Worm (Caenorhabditis elegans) whole organism, young adult: ENCODE results near the gene rig-1.

Experiments
- B0261.1 ChIP-seq: sonication (generic microtip); optimal IDR thresholded peaks from 2 replicates; lab custom pipeline; 2016; ENCODE audit warnings: mild to moderate bottlenecking, missing genetic modification characterization, moderate library complexity, missing compliant biosample characterization
- C17E4.6 ChIP-seq: fragments of 200-800 bp; sonication (Bioruptor generic); IDR thresholded peaks from 2 replicates; pipeline ENCODE4 v1.3.6; 2022; ENCODE audit warnings: missing genetic modification reagents, missing genetic modification characterization, missing compliant biosample characterization
- F10E7.11 ChIP-seq: sonication (generic microtip); optimal IDR thresholded peaks from 2 replicates; lab custom pipeline; 2017; ENCODE audit warnings: mild to moderate bottlenecking, missing genetic modification characterization, moderate library complexity, missing compliant biosample characterization
- F22D6.2 ChIP-seq: sonication (generic microtip); optimal IDR thresholded peaks from 2 replicates; lab custom pipeline; 2016; ENCODE audit warnings: mild to moderate bottlenecking, missing genetic modification characterization, missing compliant biosample characterization
- F37B4.10 ChIP-seq: fragments of 200-800 bp; sonication (Bioruptor generic); IDR thresholded peaks from 2 replicates; pipeline ENCODE4 v1.3.6; 2022; ENCODE audit warnings: missing genetic modification characterization, missing compliant biosample characterization
- F39B2.1 ChIP-seq: fragments of 200-800 bp; sonication (Bioruptor generic); IDR thresholded peaks from 2 replicates; pipeline ENCODE4 v1.3.6; 2022; ENCODE audit warnings: missing genetic modification reagents, missing genetic modification characterization, missing compliant biosample characterization
- K11D2.4 ChIP-seq: fragments of 200-800 bp; sonication (Bioruptor generic); IDR thresholded peaks from 2 replicates; pipeline ENCODE4 v1.3.6; 2022; ENCODE audit warnings: missing genetic modification reagents, missing genetic modification characterization, missing compliant biosample characterization
- Y53F4B.3 ChIP-seq: fragments of 200-800 bp; sonication (Bioruptor generic); IDR thresholded peaks from 2 replicates; pipeline ENCODE4 v1.3.6; 2022; ENCODE audit warnings: missing genetic modification reagents, missing genetic modification characterization, missing compliant biosample characterization
- Y56A3A.18 ChIP-seq: fragments of 200-800 bp; sonication (Bioruptor generic); IDR thresholded peaks from 2 replicates; pipeline ENCODE4 v1.3.6; 2022; ENCODE audit warnings: missing genetic modification reagents, missing genetic modification characterization, missing compliant biosample characterization
- Y67H2A.10 ChIP-seq: fragments of 200-800 bp; sonication (Bioruptor generic); conservative IDR thresholded peaks from 2 replicates; pipeline ENCODE4 v1.3.6; 2022; ENCODE audit warnings: missing genetic modification reagents, missing genetic modification characterization, missing compliant biosample characterization
- Y95B8A.8 ChIP-seq: fragments of 200-800 bp; sonication (Bioruptor generic); IDR thresholded peaks from 2 replicates; pipeline ENCODE4 v1.3.6; 2022; ENCODE audit warnings: missing genetic modification reagents, missing genetic modification characterization, missing compliant biosample characterization
- ama-1 ChIP-seq, 3 experiments: fragments of 150-350 bp in 1 of 3; sonication (generic microtip) in 2 of 3; optimal IDR thresholded peaks; 2 replicates each; lab custom pipeline; 2014 to 2018; ENCODE audit warnings: missing biosample characterization in 2 of 3, missing genetic modification characterization in 2 of 3, missing genetic modification reagents in 2 of 3
- athp-1 ChIP-seq: sonication (generic microtip); optimal IDR thresholded peaks from 2 replicates; lab custom pipeline; 2017; ENCODE audit warnings: mild to moderate bottlenecking, missing genetic modification characterization, missing compliant biosample characterization
- attf-3 ChIP-seq: fragments of 200-800 bp; sonication (Bioruptor generic); conservative IDR thresholded peaks from 2 replicates; pipeline ENCODE4 v1.3.6; 2022; ENCODE audit warnings: missing genetic modification reagents, missing genetic modification characterization, missing compliant biosample characterization
- attf-5 ChIP-seq: fragments of 200-800 bp; sonication (Bioruptor generic); optimal IDR thresholded peaks from 2 replicates; lab custom pipeline; 2018; ENCODE audit warnings: mild to moderate bottlenecking, missing genetic modification characterization, missing compliant biosample characterization
- ccch-3 ChIP-seq: fragments of 200-800 bp; sonication (Bioruptor generic); optimal IDR thresholded peaks from 2 replicates; lab custom pipeline; 2018; ENCODE audit warnings: mild to moderate bottlenecking, missing genetic modification characterization, missing compliant biosample characterization
- cebp-1 ChIP-seq, 2 experiments: fragments of 200-800 bp in 1 of 2; sonication (Bioruptor generic) in 1 of 2; sonication (generic microtip) in 1 of 2; IDR thresholded peaks in 1 of 2; optimal IDR thresholded peaks in 1 of 2; 2 replicates each; pipeline versions ENCODE4 v1.3.6 to Lab custom; 2017 to 2022; ENCODE audit warnings: missing compliant biosample characterization in 2 of 2, missing genetic modification characterization in 2 of 2, mild to moderate bottlenecking in 1 of 2, missing genetic modification reagents in 1 of 2, moderate library complexity in 1 of 2
- cebp-2 ChIP-seq: fragments of 200-800 bp; sonication (Bioruptor generic); IDR thresholded peaks from 2 replicates; pipeline ENCODE4 v1.3.6; 2022; ENCODE audit warnings: missing genetic modification characterization, missing compliant biosample characterization
- ceh-100 ChIP-seq: fragments of 200-800 bp; sonication (Bioruptor generic); IDR thresholded peaks from 2 replicates; pipeline ENCODE4 v1.3.6; 2022; ENCODE audit warnings: missing genetic modification reagents, missing genetic modification characterization, missing compliant biosample characterization
- ceh-58 ChIP-seq: fragments of 200-800 bp; sonication (Bioruptor generic); IDR thresholded peaks from 2 replicates; pipeline ENCODE4 v1.3.6; 2022; ENCODE audit warnings: missing genetic modification characterization, missing compliant biosample characterization
- die-1 ChIP-seq: sonication (generic microtip); optimal IDR thresholded peaks from 2 replicates; lab custom pipeline; 2016; ENCODE audit warnings: missing genotype, mild to moderate bottlenecking, missing genetic modification characterization, missing compliant biosample characterization
- egl-44 ChIP-seq: fragments of 200-800 bp; sonication (Bioruptor generic); IDR thresholded peaks from 2 replicates; pipeline ENCODE4 v1.3.6; 2022; ENCODE audit warnings: missing genetic modification reagents, missing genetic modification characterization, missing compliant biosample characterization
- ekl-4 ChIP-seq: fragments of 200-800 bp; sonication (Bioruptor generic); IDR thresholded peaks from 2 replicates; pipeline ENCODE4 v1.3.6; 2022; ENCODE audit warnings: missing genetic modification reagents, missing genetic modification characterization, missing compliant biosample characterization
- hsf-1 ChIP-seq: fragments of 200-800 bp; sonication (Bioruptor generic); IDR thresholded peaks from 2 replicates; pipeline ENCODE4 v1.3.6; 2022; ENCODE audit warnings: missing genetic modification reagents, missing genetic modification characterization, missing compliant biosample characterization
- let-526 ChIP-seq: fragments of 200-800 bp; sonication (Bioruptor generic); IDR thresholded peaks from 2 replicates; pipeline ENCODE4 v1.3.6; 2022; ENCODE audit warnings: missing genetic modification reagents, missing genetic modification characterization, missing compliant biosample characterization
- lin-35 ChIP-seq, 3 experiments: fragments of 150-350 bp in 2 of 3; sonication (generic microtip) in 1 of 3; optimal IDR thresholded peaks; 2 replicates each; lab custom pipeline; 2014 to 2018; ENCODE audit warnings: missing biosample characterization in 3 of 3, missing genetic modification characterization in 3 of 3, missing genetic modification reagents in 3 of 3
- lir-1 ChIP-seq: fragments of 200-800 bp; sonication (Bioruptor generic); conservative IDR thresholded peaks from 2 replicates; pipeline ENCODE4 v1.3.6; 2022; ENCODE audit warnings: missing genetic modification reagents, missing genetic modification characterization, missing compliant biosample characterization
- lsy-27 ChIP-seq: sonication (generic microtip); optimal IDR thresholded peaks from 2 replicates; lab custom pipeline; 2017; ENCODE audit warnings: missing genetic modification characterization, mild to moderate bottlenecking, missing compliant biosample characterization, antibody characterized with exemption, missing genotype, borderline replicate concordance; ENCODE audit not compliant: insufficient read depth
- madf-3 ChIP-seq: fragments of 200-800 bp; sonication (Bioruptor generic); IDR thresholded peaks from 2 replicates; pipeline ENCODE4 v1.3.6; 2022; ENCODE audit warnings: missing genetic modification reagents, missing genetic modification characterization, missing compliant biosample characterization
- mcd-1 ChIP-seq: fragments of 200-800 bp; sonication (Bioruptor generic); IDR thresholded peaks from 2 replicates; pipeline ENCODE4 v1.3.6; 2022; ENCODE audit warnings: missing genetic modification reagents, missing genetic modification characterization, missing compliant biosample characterization
- mel-28 ChIP-seq: sonication (generic microtip); optimal IDR thresholded peaks from 2 replicates; lab custom pipeline; 2016; ENCODE audit warnings: borderline replicate concordance, mild to moderate bottlenecking, missing genetic modification characterization, missing compliant biosample characterization
- nfya-2 ChIP-seq: fragments of 200-800 bp; sonication (Bioruptor generic); IDR thresholded peaks from 2 replicates; pipeline ENCODE4 v1.3.6; 2022; ENCODE audit warnings: missing genetic modification reagents, missing genetic modification characterization, missing compliant biosample characterization
- nhr-179 ChIP-seq: sonication (generic microtip); optimal IDR thresholded peaks from 2 replicates; lab custom pipeline; 2016; ENCODE audit warnings: mild to moderate bottlenecking, missing genetic modification characterization, missing compliant biosample characterization
- nhr-27 ChIP-seq: fragments of 200-800 bp; sonication (Bioruptor generic); optimal IDR thresholded peaks from 2 replicates; lab custom pipeline; 2018; ENCODE audit warnings: mild to moderate bottlenecking, missing genetic modification characterization, moderate library complexity, missing compliant biosample characterization
- pbrm-1 ChIP-seq: fragments of 200-800 bp; sonication (Bioruptor generic); IDR thresholded peaks from 2 replicates; pipeline ENCODE4 v1.3.6; 2022; ENCODE audit warnings: missing genetic modification reagents, missing genetic modification characterization, missing compliant biosample characterization
- rec-8 ChIP-seq, 2 experiments: sonication (generic microtip); optimal IDR thresholded peaks; 2 replicates each; lab custom pipeline; 2016; ENCODE audit warnings: mild to moderate bottlenecking in 2 of 2, missing genetic modification characterization in 2 of 2, missing genetic modification reagents in 2 of 2, missing genotype in 2 of 2, missing biosample characterization in 1 of 2, missing compliant biosample characterization in 1 of 2, moderate library complexity in 1 of 2
- repo-1 ChIP-seq: sonication (generic microtip); optimal IDR thresholded peaks from 2 replicates; lab custom pipeline; 2017; ENCODE audit warnings: mild to moderate bottlenecking, missing genetic modification characterization, missing compliant biosample characterization
- rpc-1 ChIP-seq, 2 experiments: fragments of 150-350 bp in 1 of 2; sonication (generic microtip) in 1 of 2; optimal IDR thresholded peaks; 2 replicates each; lab custom pipeline; 2014 to 2018; ENCODE audit warnings: missing biosample characterization in 1 of 2, missing genetic modification characterization in 1 of 2, missing genetic modification reagents in 1 of 2, missing genotype in 1 of 2
- snpc-1.1 ChIP-seq: sonication (generic microtip); optimal IDR thresholded peaks from 2 replicates; lab custom pipeline; 2017; ENCODE audit warnings: missing genetic modification characterization, mild to moderate bottlenecking, missing compliant biosample characterization, antibody characterized with exemption, moderate library complexity, missing genotype, missing genetic modification reagents; ENCODE audit not compliant: insufficient read depth
- snpc-4 ChIP-seq, 5 experiments: fragments of 150-350 bp in 1 of 5; sonication (generic microtip) in 4 of 5; optimal IDR thresholded peaks; 2 replicates each; lab custom pipeline; 2014 to 2018; ENCODE audit warnings: missing genetic modification characterization in 5 of 5, missing biosample characterization in 3 of 5, antibody characterized with exemption in 2 of 5, mild to moderate bottlenecking in 2 of 5, missing compliant biosample characterization in 2 of 5, missing genotype in 2 of 5, moderate library complexity in 2 of 5, missing genetic modification reagents in 1 of 5
- somi-1 ChIP-seq: fragments of 200-800 bp; sonication (Bioruptor generic); optimal IDR thresholded peaks from 2 replicates; lab custom pipeline; 2018; ENCODE audit warnings: mild to moderate bottlenecking, missing genetic modification characterization, missing compliant biosample characterization
- tlf-1 ChIP-seq: fragments of 200-800 bp; sonication (Bioruptor generic); optimal IDR thresholded peaks from 2 replicates; lab custom pipeline; 2018; ENCODE audit warnings: mild to moderate bottlenecking, missing genetic modification characterization, missing compliant biosample characterization
- zfh-2 ChIP-seq: fragments of 200-800 bp; sonication (Bioruptor generic); conservative IDR thresholded peaks from 2 replicates; pipeline ENCODE4 v1.3.6; 2022; ENCODE audit warnings: missing genetic modification reagents, missing genetic modification characterization, missing compliant biosample characterization
- ztf-26 ChIP-seq: sonication (generic microtip); optimal IDR thresholded peaks from 2 replicates; lab custom pipeline; 2017; ENCODE audit warnings: missing genetic modification characterization, missing compliant biosample characterization
- ztf-28 ChIP-seq: fragments of 200-800 bp; sonication (Bioruptor generic); IDR thresholded peaks from 2 replicates; pipeline ENCODE4 v1.3.6; 2022; ENCODE audit warnings: missing genetic modification reagents, missing genetic modification characterization, missing compliant biosample characterization
- ztf-6 ChIP-seq: fragments of 200-800 bp; sonication (Bioruptor generic); IDR thresholded peaks from 2 replicates; pipeline ENCODE4 v1.3.6; 2022; ENCODE audit warnings: missing genetic modification reagents, missing genetic modification characterization, missing compliant biosample characterization

rig-1 gene

ce11 chrX:8640654-8641053, 19.8 kb upstream of the rig-1 start (continued):
- TF ChIP-seq pbrm-1 (GFP tag; lab: Robert Waterston, UW) (peak; percentile 82), mcd-1 (no peak), ztf-28 (GFP tag; lab: Robert Waterston, UW) (peak; percentile 17; the same call in 1 of the 2 replicates), ceh-100 (GFP tag; lab: Robert Waterston, UW) (no peak), die-1 (tag; lab: Kevin White, UChicago) (peak; percentile 83), let-526 (GFP tag; lab: Robert Waterston, UW) (no peak), rpc-1 (optimal IDR thresholded peaks at IDR 0.05; lab: Kevin White, UChicago) (peak; percentile 92), rpc-1 (tag; optimal IDR thresholded peaks at IDR 0.05; lab: Kevin White, UChicago) (peak; percentile 98), ztf-6 (GFP tag; lab: Robert Waterston, UW) (no peak), K11D2.4 (GFP tag; lab: Robert Waterston, UW) (no peak), tlf-1 (no peak), zfh-2 (GFP tag; lab: Robert Waterston, UW) (no peak), F22D6.2 (tag; lab: Kevin White, UChicago) (no peak), lir-1 (GFP tag; lab: Robert Waterston, UW) (no peak), B0261.1 (tag; lab: Kevin White, UChicago) (peak; percentile 86), ama-1 (optimal IDR thresholded peaks at IDR 0.05; lab: Kevin White, UChicago) (no peak), ama-1 (GFP tag; optimal IDR thresholded peaks at IDR 0.05; lab: Kevin White, UChicago) (peak; percentile 6 to 65), lin-35 (GFP tag; optimal IDR thresholded peaks at IDR 0.05; lab: Kevin White, UChicago) (peak in 1 of 3 experiments; percentile 61), repo-1 (tag; lab: Kevin White, UChicago) (peak; percentile 31), rec-8 (tag; optimal IDR thresholded peaks at IDR 0.05; lab: Kevin White, UChicago) (peak; percentile 50 to 71), F37B4.10 (GFP tag; lab: Robert Waterston, UW) (no peak), snpc-1.1 (tag; lab: Kevin White, UChicago) (peak; percentile 68), Y53F4B.3 (GFP tag; lab: Robert Waterston, UW) (no peak), snpc-4 (GFP tag; optimal IDR thresholded peaks at IDR 0.05; lab: Kevin White, UChicago) (peak; percentile 64), snpc-4 (tag; optimal IDR thresholded peaks at IDR 0.05; lab: Kevin White, UChicago) (peak in 3 of 4 experiments; percentile 34 to 68 (median 36)), madf-3 (GFP tag; lab: Robert Waterston, UW) (no peak), egl-44 (GFP tag; lab: Robert Waterston, UW) (peak; percentile 19; the same call in 1 of the 2 replicates), nhr-27 (tag; lab: Kevin White, UChicago) (no peak), F39B2.1 (GFP tag; lab: Robert Waterston, UW) (no peak), hsf-1 (GFP tag; lab: Robert Waterston, UW) (no peak; the same call in 1 of the 2 replicates), Y67H2A.10 (no peak; the same call in 1 of the 2 replicates), athp-1 (tag; lab: Kevin White, UChicago) (peak; percentile 42), nfya-2 (no peak), Y56A3A.18 (GFP tag; lab: Robert Waterston, UW) (no peak), ceh-58 (GFP tag; lab: Robert Waterston, UW) (no peak), ekl-4 (GFP tag; lab: Robert Waterston, UW) (no peak), cebp-2 (GFP tag; lab: Robert Waterston, UW) (no peak), attf-5 (GFP tag; lab: Kevin White, UChicago) (peak; percentile 6), ztf-26 (tag; lab: Kevin White, UChicago) (no peak), somi-1 (no peak), nhr-179 (no peak), cebp-1 (GFP tag; IDR thresholded peaks at IDR 0.05; lab: Robert Waterston, UW) (no peak), cebp-1 (tag; optimal IDR thresholded peaks at IDR 0.05; lab: Kevin White, UChicago) (peak; percentile 37), F10E7.11 (tag; lab: Kevin White, UChicago) (no peak), mel-28 (tag; lab: Kevin White, UChicago) (no peak), C17E4.6 (GFP tag; lab: Robert Waterston, UW) (no peak), Y95B8A.8 (GFP tag; lab: Robert Waterston, UW) (no peak), ccch-3 (GFP tag; lab: Kevin White, UChicago) (no peak), attf-3 (GFP tag; lab: Robert Waterston, UW) (no peak), lsy-27 (tag; lab: Kevin White, UChicago) (no peak)
